Fruit fly (Drosophila melanogaster) S2 (cell line): ENCODE results near the gene CG32407.

Source experiments
- CG8478 ChIP-seq: fragments of >200 bp; optimal IDR thresholded peaks from 2 replicates; lab custom pipeline; 2018
- CTCF ChIP-seq, 2 experiments: fragments of >200 bp; optimal IDR thresholded peaks; 2 replicates each; lab custom pipeline; 2018

DNA sequence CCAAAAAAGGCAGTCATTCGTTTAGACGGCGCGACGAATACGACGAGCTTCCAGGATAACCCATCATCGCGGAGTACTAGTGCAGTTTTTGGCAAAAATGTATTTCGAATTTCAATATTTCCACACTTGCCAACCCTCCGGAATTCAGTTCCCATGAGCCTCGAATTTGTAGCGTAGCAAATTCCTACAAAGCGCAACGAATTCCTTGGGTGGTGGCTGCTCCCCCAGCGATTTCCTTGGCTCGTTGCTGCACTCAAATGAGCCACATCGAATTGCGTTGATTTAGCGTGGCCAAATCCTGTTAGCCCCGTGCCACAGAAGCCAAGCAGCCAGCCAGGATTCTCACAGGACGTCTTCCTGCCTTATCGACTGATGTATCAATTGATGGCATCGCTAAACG is 37.1 kb upstream of the CG32407 start:
- no peak for TF ChIP-seq CTCF (optimal IDR thresholded peaks at IDR 0.05; lab: Kevin White, UChicago)
- no peak for TF ChIP-seq CG8478
